Fruit fly (Drosophila melanogaster) whole organism, embryonic: ENCODE results near the gene CG16749.

Source experiments
- Adf1 ChIP-seq: fragments of 200-800 bp; sonication (Bioruptor generic); IDR thresholded peaks from 2 replicates; pipeline ENCODE4 v1.3.6; 2022; ENCODE audit warnings: missing biosample characterization, missing genetic modification characterization
- Bgb ChIP-seq: fragments of 200-800 bp; sonication (Bioruptor generic); IDR thresholded peaks from 2 replicates; pipeline ENCODE4 v1.3.6; 2022; ENCODE audit warnings: missing biosample characterization, missing genetic modification characterization; ENCODE audit not compliant: partially characterized antibody
- Blimp-1 ChIP-seq: fragments of 200-800 bp; sonication (Bioruptor generic); optimal IDR thresholded peaks from 3 replicates; lab custom pipeline; 2018; ENCODE audit warnings: missing biosample characterization, missing genetic modification characterization, mild to moderate bottlenecking, moderate library complexity, missing genetic modification reagents
- CG10267 ChIP-seq: fragments of 200-800 bp; sonication (Bioruptor generic); optimal IDR thresholded peaks from 2 replicates; lab custom pipeline; 2018; ENCODE audit warnings: missing biosample characterization, mild to moderate bottlenecking, missing genetic modification characterization, moderate library complexity
- CG13775 ChIP-seq: fragments of 200-800 bp; sonication (Bioruptor generic); optimal IDR thresholded peaks from 3 replicates; lab custom pipeline; 2017; ENCODE audit warnings: missing biosample characterization, mild to moderate bottlenecking, missing genetic modification characterization
- CG14710 ChIP-seq: fragments of 200-800 bp; sonication (Bioruptor generic); optimal IDR thresholded peaks from 3 replicates; lab custom pipeline; 2019; ENCODE audit warnings: missing biosample characterization, mild to moderate bottlenecking, missing genetic modification characterization, moderate library complexity
- CG16863 ChIP-seq: fragments of 200-800 bp; sonication (Bioruptor generic); optimal IDR thresholded peaks from 3 replicates; lab custom pipeline; 2016; ENCODE audit warnings: missing biosample characterization, missing genetic modification characterization
- CG17328 ChIP-seq: fragments of 200-800 bp; sonication (Bioruptor generic); IDR thresholded peaks from 2 replicates; pipeline ENCODE4 v1.3.6; 2022; ENCODE audit warnings: missing biosample characterization, missing genetic modification characterization
- CG2875 ChIP-seq: fragments of 200-800 bp; sonication (Bioruptor generic); optimal IDR thresholded peaks from 2 replicates; lab custom pipeline; 2017; ENCODE audit warnings: missing biosample characterization, mild to moderate bottlenecking, missing genetic modification characterization, missing genetic modification reagents
- CG3847 ChIP-seq: fragments of 200-800 bp; sonication (Bioruptor generic); IDR thresholded peaks from 2 replicates; pipeline ENCODE4 v1.3.6; 2022; ENCODE audit warnings: missing biosample characterization, missing genetic modification characterization
- CG4360 ChIP-seq: fragments of 200-800 bp; sonication (Bioruptor generic); IDR thresholded peaks from 2 replicates; pipeline ENCODE4 v1.3.6; 2022; ENCODE audit warnings: missing biosample characterization, missing genetic modification characterization
- CG4424 ChIP-seq: fragments of 200-800 bp; sonication (Bioruptor generic); optimal IDR thresholded peaks from 3 replicates; lab custom pipeline; 2016; ENCODE audit warnings: missing biosample characterization, missing genetic modification characterization
- CG6254 ChIP-seq: fragments of 200-800 bp; sonication (Bioruptor generic); optimal IDR thresholded peaks from 3 replicates; lab custom pipeline; 2017; ENCODE audit warnings: mild to moderate bottlenecking, missing biosample characterization, missing genetic modification reagents, missing genetic modification characterization
- CG7357 ChIP-seq: fragments of 200-800 bp; sonication (Bioruptor generic); IDR thresholded peaks from 3 replicates; pipeline ENCODE4 v1.3.6; 2022; ENCODE audit warnings: missing biosample characterization, missing genetic modification characterization
- CG8089 ChIP-seq: fragments of 200-800 bp; sonication (Bioruptor generic); optimal IDR thresholded peaks from 3 replicates; lab custom pipeline; 2016; ENCODE audit warnings: missing biosample characterization, missing genetic modification characterization
- CG8388 ChIP-seq: fragments of 200-800 bp; sonication (Bioruptor generic); optimal IDR thresholded peaks from 2 replicates; lab custom pipeline; 2019; ENCODE audit warnings: missing biosample characterization, mild to moderate bottlenecking, missing genetic modification characterization, moderate library complexity
- CG9727 ChIP-seq: fragments of 200-800 bp; sonication (Bioruptor generic); optimal IDR thresholded peaks from 3 replicates; lab custom pipeline; 2017; ENCODE audit warnings: missing biosample characterization, mild to moderate bottlenecking, missing genetic modification characterization
- Camta ChIP-seq: fragments of 200-800 bp; sonication (Bioruptor generic); optimal IDR thresholded peaks from 2 replicates; lab custom pipeline; 2016; ENCODE audit warnings: missing biosample characterization, missing genetic modification characterization
- D19A ChIP-seq: fragments of 200-800 bp; optimal IDR thresholded peaks from 3 replicates; lab custom pipeline; 2019; ENCODE audit warnings: missing biosample characterization, mild to moderate bottlenecking, missing genetic modification characterization, moderate library complexity
- D19B ChIP-seq: fragments of 200-800 bp; sonication (Bioruptor generic); optimal IDR thresholded peaks from 2 replicates; lab custom pipeline; 2017; ENCODE audit warnings: missing biosample characterization, mild to moderate bottlenecking, missing genetic modification characterization
- Fer3 ChIP-seq: fragments of 200-800 bp; sonication (Bioruptor generic); optimal IDR thresholded peaks from 2 replicates; lab custom pipeline; 2018; ENCODE audit warnings: missing biosample characterization, mild to moderate bottlenecking, missing genetic modification characterization, moderate library complexity
- MTF-1 ChIP-seq: fragments of 200-800 bp; sonication (Bioruptor generic); optimal IDR thresholded peaks from 2 replicates; lab custom pipeline; 2018; ENCODE audit warnings: missing biosample characterization, mild to moderate bottlenecking, missing genetic modification characterization, borderline replicate concordance
- Meics ChIP-seq: fragments of 200-800 bp; sonication (Bioruptor generic); optimal IDR thresholded peaks from 2 replicates; lab custom pipeline; 2017; ENCODE audit warnings: missing biosample characterization, mild to moderate bottlenecking, missing genetic modification characterization
- NC2β ChIP-seq: fragments of 200-800 bp; sonication (Bioruptor generic); optimal IDR thresholded peaks from 2 replicates; lab custom pipeline; 2016; ENCODE audit warnings: missing biosample characterization, missing genetic modification characterization
- Nf-YA ChIP-seq: fragments of 200-800 bp; sonication (Bioruptor generic); IDR thresholded peaks from 2 replicates; pipeline ENCODE4 v1.3.6; 2022; ENCODE audit warnings: missing biosample characterization, missing genetic modification characterization
- Rfx ChIP-seq: fragments of 200-800 bp; sonication (Bioruptor generic); IDR thresholded peaks from 2 replicates; pipeline ENCODE4 v1.3.6; 2022; ENCODE audit warnings: missing biosample characterization, missing genetic modification characterization
- abd-A ChIP-seq: fragments of 200-800 bp; sonication (Bioruptor generic); optimal IDR thresholded peaks from 3 replicates; lab custom pipeline; 2019; ENCODE audit warnings: missing biosample characterization, mild to moderate bottlenecking, missing genetic modification characterization, moderate library complexity
- ase ChIP-seq: fragments of 200-800 bp; sonication (Bioruptor generic); IDR thresholded peaks from 3 replicates; pipeline ENCODE4 v1.3.6; 2022; ENCODE audit warnings: missing biosample characterization, missing genetic modification characterization
- ci ChIP-seq: fragments of 200-800 bp; sonication (Bioruptor generic); IDR thresholded peaks from 3 replicates; pipeline ENCODE4 v1.3.6; 2022; ENCODE audit warnings: missing biosample characterization, missing genetic modification characterization
- cwo ChIP-seq: fragments of 200-800 bp; sonication (Bioruptor generic); optimal IDR thresholded peaks from 3 replicates; lab custom pipeline; 2017; ENCODE audit warnings: missing biosample characterization, missing genetic modification characterization, mild to moderate bottlenecking, moderate library complexity, missing genetic modification reagents
- dmrt11E ChIP-seq: fragments of 200-800 bp; sonication (Bioruptor generic); optimal IDR thresholded peaks from 3 replicates; lab custom pipeline; 2018; ENCODE audit warnings: missing biosample characterization, mild to moderate bottlenecking, missing genetic modification characterization, moderate library complexity
- dpn ChIP-seq, 2 experiments: fragments of 200-800 bp; sonication (Bioruptor generic); optimal IDR thresholded peaks; 3 replicates each; lab custom pipeline; 2016; ENCODE audit warnings: missing biosample characterization in 2 of 2, missing genetic modification characterization in 2 of 2
- ems ChIP-seq: fragments of 200-800 bp; sonication (Bioruptor generic); optimal IDR thresholded peaks from 3 replicates; lab custom pipeline; 2016; ENCODE audit warnings: missing biosample characterization, missing genetic modification characterization
- en ChIP-seq: fragments of 200-800 bp; sonication (Bioruptor generic); optimal IDR thresholded peaks from 2 replicates; lab custom pipeline; 2016; ENCODE audit warnings: missing biosample characterization, missing genetic modification characterization
- gcm ChIP-seq: fragments of 200-800 bp; sonication (Bioruptor generic); optimal IDR thresholded peaks from 2 replicates; lab custom pipeline; 2019; ENCODE audit warnings: missing biosample characterization, mild to moderate bottlenecking, missing genetic modification characterization, moderate library complexity
- gsb-n ChIP-seq: fragments of 200-800 bp; sonication (Bioruptor generic); optimal IDR thresholded peaks from 3 replicates; lab custom pipeline; 2018; ENCODE audit warnings: missing biosample characterization, mild to moderate bottlenecking, missing genetic modification characterization
- hkb ChIP-seq, 2 experiments: fragments of 200-800 bp in 1 of 2; fragments of >200 bp in 1 of 2; sonication (Bioruptor generic) in 1 of 2; IDR thresholded peaks in 1 of 2; optimal IDR thresholded peaks in 1 of 2; 2 replicates each; pipeline versions ENCODE4 v1.3.6 to Lab custom; 2017 to 2022; ENCODE audit warnings: missing biosample characterization in 1 of 2, missing genetic modification characterization in 1 of 2
- kay ChIP-seq: fragments of 200-800 bp; sonication (Bioruptor generic); optimal IDR thresholded peaks from 2 replicates; lab custom pipeline; 2016; ENCODE audit warnings: missing biosample characterization, missing genetic modification characterization
- lilli ChIP-seq: fragments of 200-800 bp; sonication (Bioruptor generic); optimal IDR thresholded peaks from 3 replicates; lab custom pipeline; 2016; ENCODE audit warnings: missing biosample characterization, missing genetic modification characterization
- odd ChIP-seq: fragments of 200-800 bp; sonication (Bioruptor generic); optimal IDR thresholded peaks from 2 replicates; lab custom pipeline; 2017; ENCODE audit warnings: missing biosample characterization, mild to moderate bottlenecking, missing genetic modification characterization
- pan ChIP-seq, 4 experiments: fragments of >200 bp in 3 of 4; fragments of 200-800 bp in 1 of 4; sonication (Bioruptor generic) in 1 of 4; optimal IDR thresholded peaks in 3 of 4; IDR thresholded peaks in 1 of 4; 2 replicates each; pipeline versions ENCODE4 v1.3.6 to Lab custom; 2017 to 2022; ENCODE audit warnings: missing biosample characterization in 2 of 4, missing genetic modification characterization in 2 of 4, mixed read lengths in 1 of 4
- pum ChIP-seq: fragments of 200-800 bp; sonication (Bioruptor generic); optimal IDR thresholded peaks from 2 replicates; lab custom pipeline; 2016; ENCODE audit warnings: missing biosample characterization, missing genetic modification characterization
- run ChIP-seq: fragments of 200-800 bp; sonication (Bioruptor generic); optimal IDR thresholded peaks from 3 replicates; lab custom pipeline; 2018; ENCODE audit warnings: missing biosample characterization, mild to moderate bottlenecking, missing genetic modification characterization
- sens ChIP-seq: fragments of 200-800 bp; sonication (Bioruptor generic); peaks from one replicate; lab custom pipeline; 2016; ENCODE audit warnings: missing biosample characterization, missing genetic modification characterization
- shn ChIP-seq: fragments of 200-800 bp; sonication (Bioruptor generic); optimal IDR thresholded peaks from 3 replicates; lab custom pipeline; 2016; ENCODE audit warnings: missing biosample characterization, missing genetic modification characterization
- ttk ChIP-seq: fragments of 200-800 bp; sonication (Bioruptor generic); IDR thresholded peaks from 2 replicates; pipeline ENCODE4 v2.1.2; 2022; ENCODE audit warnings: missing biosample characterization, missing genetic modification characterization
- vvl ChIP-seq: fragments of 200-800 bp; sonication (Bioruptor generic); IDR thresholded peaks from 2 replicates; pipeline ENCODE4 v1.3.6; 2022; ENCODE audit warnings: missing biosample characterization, missing genetic modification characterization
- wor ChIP-seq: fragments of 200-800 bp; sonication (Bioruptor generic); IDR thresholded peaks from 2 replicates; pipeline ENCODE4 v1.3.6; 2022; ENCODE audit warnings: missing biosample characterization, missing genetic modification characterization

CG16749 gene

DNA sequence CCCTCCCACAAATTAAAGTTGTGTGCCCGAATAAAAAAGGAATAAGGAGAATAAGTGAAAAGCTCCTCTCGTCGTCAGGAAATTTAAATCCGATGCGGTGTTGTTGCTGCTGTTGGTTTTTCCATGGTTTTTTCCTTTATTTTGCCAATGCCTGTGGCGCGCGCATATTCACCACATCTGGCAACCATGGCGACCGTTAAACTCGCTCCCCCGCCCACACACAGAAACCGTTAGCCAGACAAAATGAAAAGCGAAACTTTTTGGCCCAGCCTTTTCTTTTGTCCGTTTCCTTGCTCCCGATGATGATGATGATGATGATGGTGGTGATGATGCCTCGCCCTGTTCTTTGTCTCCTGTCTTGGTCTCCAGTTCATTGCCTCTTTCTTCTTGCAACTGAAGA is 14.2 kb upstream of the CG16749 start (continued):
- TF ChIP-seq NC2β (no peak), CG4360 (GFP tag; lab: Robert Waterston, UW) (peak; percentile 22; the same call in 1 of the 2 replicates), Adf1 (GFP tag; lab: Robert Waterston, UW) (no peak), Nf-YA (GFP tag; lab: Robert Waterston, UW) (no peak), ttk (GFP tag; lab: Robert Waterston, UW) (no peak), CG6254 (GFP tag; lab: Kevin White, UChicago) (no peak), abd-A (tag; lab: Kevin White, UChicago) (peak; percentile 28), ase (GFP tag; lab: Robert Waterston, UW) (no peak), sens (GFP tag; lab: Kevin White, UChicago) (no peak), vvl (GFP tag; lab: Robert Waterston, UW) (no peak), Blimp-1 (peak; percentile 58), wor (no peak)

DNA sequence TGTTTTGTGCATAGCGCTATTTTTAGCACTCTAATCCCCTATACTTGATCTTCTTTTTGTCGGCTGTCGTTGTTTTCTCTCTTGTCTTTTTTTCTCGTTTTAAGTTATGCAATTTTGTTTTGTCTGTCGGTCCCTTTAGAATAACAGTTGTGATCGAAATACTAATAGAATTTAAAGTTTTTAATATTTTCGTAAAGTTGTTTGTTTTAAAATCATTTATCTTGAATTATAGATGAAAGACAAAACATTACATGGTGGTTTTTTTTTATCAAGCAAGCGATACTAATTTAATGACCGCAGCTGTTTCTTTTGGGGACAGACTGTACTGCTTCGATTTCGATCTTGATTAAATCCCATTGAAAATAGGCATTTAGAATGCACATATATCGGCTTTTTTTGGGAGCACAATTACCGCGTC is 13.1 kb upstream of the CG16749 start:
- peak; percentile 8; the same call in 1 of the 3 replicates for TF ChIP-seq ase (GFP tag; lab: Robert Waterston, UW)
- no peak for TF ChIP-seq MTF-1 (GFP tag; lab: Kevin White, UChicago)
- peak; percentile 20 for TF ChIP-seq CG14710 (tag; lab: Kevin White, UChicago)
- peak; percentile 35 to 47 for TF ChIP-seq dpn (GFP tag; optimal IDR thresholded peaks at IDR 0.05; lab: Kevin White, UChicago)
- peak; percentile 15 for TF ChIP-seq odd (GFP tag; lab: Kevin White, UChicago)
- peak; percentile 54 for TF ChIP-seq lilli (GFP tag; lab: Kevin White, UChicago)
- peak; percentile 4 for TF ChIP-seq CG9727 (GFP tag; lab: Kevin White, UChicago)
- peak; percentile 22 for TF ChIP-seq dmrt11E (tag; lab: Kevin White, UChicago)
- peak; percentile 35 for TF ChIP-seq run (tag; lab: Kevin White, UChicago)
- 0 out of 2 replicates have a peak, but pooled peaks have one; percentile 12 for TF ChIP-seq CG3847 (GFP tag; lab: Robert Waterston, UW)
- 0 out of 2 replicates have a peak, but pooled peaks have one; percentile 22 for TF ChIP-seq Rfx (GFP tag; lab: Robert Waterston, UW)
- TF ChIP-seq ci: peak; percentile 56; the same call in 1 of the 3 replicates
- TF ChIP-seq gsb-n (tag; lab: Kevin White, UChicago): peak; percentile 25
- TF ChIP-seq hkb (optimal IDR thresholded peaks at IDR 0.05; lab: Kevin White, UChicago): no peak
- peak; percentile 70 for TF ChIP-seq hkb (GFP tag; IDR thresholded peaks at IDR 0.05; lab: Robert Waterston, UW)
- TF ChIP-seq Fer3 (tag; lab: Kevin White, UChicago): peak; percentile 43
- TF ChIP-seq pan (optimal IDR thresholded peaks at IDR 0.05; lab: Kevin White, UChicago): no peak
- TF ChIP-seq pan (GFP tag; optimal IDR thresholded peaks at IDR 0.05 in 1 of 2, IDR thresholded peaks at IDR 0.05 in 1 of 2): peak in 1 of 2 experiments; percentile 48
- TF ChIP-seq CG16863: peak; percentile 45
- TF ChIP-seq pum (GFP tag; lab: Kevin White, UChicago): peak; percentile 48
- TF ChIP-seq CG7357 (GFP tag; lab: Robert Waterston, UW): no peak
- no peak for TF ChIP-seq en (GFP tag; lab: Kevin White, UChicago)
- peak; percentile 61 for TF ChIP-seq Blimp-1
- peak; percentile 30 for TF ChIP-seq CG2875
- TF ChIP-seq CG8388 (GFP tag; lab: Kevin White, UChicago): peak; percentile 53
- peak; percentile 42 for TF ChIP-seq Camta (GFP tag; lab: Kevin White, UChicago)
- no peak for TF ChIP-seq kay (GFP tag; lab: Kevin White, UChicago)
- peak; percentile 35 for TF ChIP-seq CG13775 (GFP tag; lab: Kevin White, UChicago)
- TF ChIP-seq D19A: peak; percentile 63
- TF ChIP-seq CG8089 (GFP tag; lab: Kevin White, UChicago): peak; percentile 25
- TF ChIP-seq CG17328 (GFP tag; lab: Robert Waterston, UW): peak; percentile 60
- TF ChIP-seq CG10267 (tag; lab: Kevin White, UChicago): peak; percentile 45
- TF ChIP-seq ems (GFP tag; lab: Kevin White, UChicago): peak; percentile 18
- peak; percentile 52 for TF ChIP-seq gcm (GFP tag; lab: Kevin White, UChicago)
- peak; percentile 43 for TF ChIP-seq CG4424 (GFP tag; lab: Kevin White, UChicago)
- peak; percentile 42 for TF ChIP-seq Meics (GFP tag; lab: Kevin White, UChicago)
- no peak for TF ChIP-seq shn
- TF ChIP-seq D19B: no peak
- peak; percentile 38 for TF ChIP-seq cwo (GFP tag; lab: Kevin White, UChicago)
- TF ChIP-seq Bgb (GFP tag; lab: Robert Waterston, UW): no peak
